Worm (Caenorhabditis elegans): ENCODE data around the gene pqn-78.
"Not testable (repeated sequence)": the region's sequence is repeated elsewhere in the genome, so short reads cannot be mapped to it uniquely, and the experiment has no call there.

Gene pqn-78

DNA sequence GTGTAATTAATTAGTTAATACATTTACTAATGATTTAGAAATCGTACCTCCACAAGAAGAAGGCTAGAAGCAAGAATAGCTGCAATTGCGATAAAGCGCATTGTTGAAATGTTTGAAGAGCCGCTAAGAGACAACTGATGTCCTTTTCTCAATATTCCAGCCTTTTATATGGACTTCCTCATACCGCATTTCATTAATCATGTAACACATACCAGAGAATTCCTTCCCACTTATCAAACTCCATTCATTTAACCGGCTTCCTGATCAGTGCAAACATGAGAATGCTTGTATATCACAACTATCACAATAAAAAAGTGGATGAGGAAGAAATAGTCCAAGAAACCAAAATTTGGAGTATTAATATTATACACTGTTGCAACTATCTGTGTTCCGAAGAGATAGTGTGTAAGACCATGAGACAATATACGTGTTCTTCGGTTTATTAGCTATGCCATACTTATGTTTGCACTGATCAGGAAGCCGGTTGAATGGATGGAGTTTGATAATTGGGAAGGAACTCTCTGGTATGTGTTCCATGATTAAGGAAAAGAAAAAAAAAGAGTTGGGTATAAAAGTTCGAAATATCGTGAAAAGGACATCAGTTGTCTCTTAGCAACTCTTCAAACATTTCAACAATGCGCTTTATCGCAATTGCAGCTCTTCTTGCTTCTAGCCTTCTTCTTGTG, at the start of gene pqn-78, which contains the start of gene pqn-79:
Gene pqn-78, minus strand, starts transcription at position 101 of the 686 bp plus-strand sequence.
Gene pqn-79, plus strand, starts transcription at position 636 of the 686 bp plus-strand sequence.
- TF ChIP-seq dao-5, W03F9.2, him-1 (tag; optimal IDR thresholded peaks at IDR 0.05): not testable (repeated sequence)

ce11 chrIV:15641699-15642098, 46.9 kb upstream of the pqn-78 start, which contains the start of gene Y105C5A.12:
Y105C5A.12 (minus strand) TSS chrIV:15641799.
- not testable (repeated sequence) for TF ChIP-seq W03F9.2, dao-5, him-1 (tag; optimal IDR thresholded peaks at IDR 0.05)

DNA sequence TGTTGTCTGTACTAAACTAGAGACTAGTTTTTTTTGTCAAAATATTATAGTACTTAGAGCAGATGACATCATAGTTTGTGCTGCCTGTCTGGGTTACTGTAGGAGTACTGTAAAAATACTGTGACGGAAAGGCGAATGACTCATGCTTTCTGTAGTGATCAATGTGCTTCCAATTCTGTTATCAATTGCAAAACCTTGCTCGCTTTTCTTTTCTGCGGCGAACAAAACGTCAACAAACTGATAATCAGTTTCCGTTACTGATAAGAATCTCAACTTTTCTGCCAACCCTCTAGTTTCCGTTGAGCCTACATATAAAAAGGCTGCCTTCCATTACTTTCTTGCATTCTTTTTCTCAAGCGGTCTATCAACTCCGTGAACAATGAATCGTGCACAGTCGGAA, 46.0 kb upstream of the pqn-78 start, which contains the start of gene Y105C5A.13:
Gene Y105C5A.13, plus strand, starts transcription at position 380 of the 400 bp plus-strand sequence.
- TF ChIP-seq dao-5 (tag; optimal IDR thresholded peaks at IDR 0.05) (no peak), him-1 (tag; optimal IDR thresholded peaks at IDR 0.05) (no peak), W03F9.2 (tag; optimal IDR thresholded peaks at IDR 0.05) (no peak)

DNA sequence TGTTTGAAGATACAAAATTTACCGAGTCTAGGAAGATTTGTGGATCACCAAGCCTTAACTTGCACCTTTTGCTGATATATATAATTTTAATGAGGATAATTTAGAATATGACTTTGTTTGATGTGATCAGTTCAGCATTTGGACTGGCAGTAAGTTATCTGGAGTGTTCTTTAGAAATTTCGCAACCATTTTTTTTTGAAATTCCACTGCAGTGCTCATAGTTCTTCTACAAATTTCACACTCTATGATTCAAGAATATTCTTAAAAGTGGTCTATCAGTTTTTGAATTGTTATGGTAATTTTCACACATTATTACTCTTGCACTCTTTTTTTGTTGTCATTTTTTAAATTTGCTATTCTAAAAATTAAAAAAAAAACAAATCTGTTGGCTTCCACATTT, 44.4 kb upstream of the pqn-78 start:
- no peak for TF ChIP-seq W03F9.2 (tag; optimal IDR thresholded peaks at IDR 0.05)
- TF ChIP-seq him-1 (tag; optimal IDR thresholded peaks at IDR 0.05) = no peak
- TF ChIP-seq dao-5 (tag; optimal IDR thresholded peaks at IDR 0.05) = no peak

- not testable (repeated sequence) for TF ChIP-seq W03F9.2, dao-5, him-1 (tag; optimal IDR thresholded peaks at IDR 0.05)
Observed at ce11 chrIV:15635462-15635861, 40.6 kb upstream of the pqn-78 start, which contains the start of gene Y105C5A.10. Y105C5A.10 (plus strand) TSS chrIV:15635762.

- TF ChIP-seq W03F9.2, him-1, dao-5 (tag; optimal IDR thresholded peaks at IDR 0.05): not testable (repeated sequence)
Observed at ce11 chrIV:15634240-15634789, 39.5 kb upstream of the pqn-78 start, which contains the start of gene Y105C5A.1274. Y105C5A.1274 (plus strand) TSS chrIV:15634739.

DNA sequence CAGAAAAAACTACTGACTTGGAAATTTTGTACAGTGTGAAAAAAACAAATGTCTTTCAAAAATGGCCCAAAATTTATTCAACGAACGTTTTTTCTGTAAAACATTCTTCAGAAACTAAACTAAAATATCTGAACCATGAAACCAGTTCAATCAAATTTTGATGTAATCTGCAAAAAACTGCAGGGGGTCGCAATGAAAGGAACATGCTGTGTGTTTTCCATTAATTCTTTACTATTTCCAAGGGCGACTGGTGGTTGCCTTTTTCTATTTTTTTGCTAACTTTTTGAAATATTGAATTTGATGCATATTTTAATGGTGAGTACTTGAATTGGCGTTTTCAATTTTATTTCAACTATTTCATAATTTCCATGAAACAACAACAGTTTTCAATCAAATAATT, 36.4 kb upstream of the pqn-78 start, which contains the start of gene Y105C5A.9:
Gene Y105C5A.9, plus strand, starts transcription at position 301 of the 400 bp plus-strand sequence.
- no peak for TF ChIP-seq W03F9.2 (tag; optimal IDR thresholded peaks at IDR 0.05)
- no peak for TF ChIP-seq dao-5 (tag; optimal IDR thresholded peaks at IDR 0.05)
- no peak for TF ChIP-seq him-1 (tag; optimal IDR thresholded peaks at IDR 0.05)

DNA sequence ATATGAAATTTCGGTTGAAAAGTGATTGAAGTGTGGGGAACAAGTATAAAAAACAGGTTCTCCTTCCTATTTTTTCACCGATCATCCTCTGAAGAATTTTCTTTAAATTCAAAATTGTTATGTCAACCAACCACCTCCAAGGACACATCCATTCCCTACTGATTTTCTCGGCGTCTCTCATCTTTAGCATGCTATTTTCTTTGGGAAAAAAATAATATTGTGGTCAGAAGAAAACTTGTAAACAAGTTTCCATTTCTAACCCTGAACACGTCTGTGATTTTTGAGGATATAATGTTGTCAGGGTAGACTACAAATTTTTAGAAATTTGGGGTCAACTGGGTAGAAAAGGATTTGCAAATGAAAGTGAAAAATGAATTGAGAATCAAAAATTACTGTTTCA, 22.8 kb upstream of the pqn-78 start:
- no peak for TF ChIP-seq W03F9.2 (tag; optimal IDR thresholded peaks at IDR 0.05)
- TF ChIP-seq him-1 (tag; optimal IDR thresholded peaks at IDR 0.05) = no peak
- TF ChIP-seq dao-5 (tag; optimal IDR thresholded peaks at IDR 0.05) = no peak

DNA sequence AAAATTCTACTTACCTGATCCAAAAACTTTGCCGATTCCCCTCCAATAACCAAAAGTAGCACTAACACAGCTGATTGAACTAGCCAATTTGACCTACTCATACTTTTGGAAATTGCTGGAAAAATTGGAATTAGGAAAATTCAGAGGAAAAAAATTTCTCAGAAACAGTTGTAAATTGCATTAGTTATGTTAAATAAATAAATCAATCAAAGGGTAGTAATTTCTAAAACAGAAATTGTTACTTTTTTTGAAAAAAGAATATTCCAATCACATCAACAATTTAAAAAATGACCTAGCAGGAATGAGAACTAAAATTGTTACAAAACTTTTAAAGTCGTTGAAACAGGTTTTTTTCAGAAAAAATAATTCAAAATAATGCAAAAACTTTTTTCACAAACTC, 22.1 kb upstream of the pqn-78 start, which contains the start of gene Y105C5A.8:
Gene Y105C5A.8, minus strand, starts transcription at position 101 of the 400 bp plus-strand sequence.
- TF ChIP-seq dao-5 (tag; optimal IDR thresholded peaks at IDR 0.05) = no peak
- TF ChIP-seq him-1 (tag; optimal IDR thresholded peaks at IDR 0.05) = no peak

- TF ChIP-seq dao-5 (tag; optimal IDR thresholded peaks at IDR 0.05) (no peak), W03F9.2 (tag; optimal IDR thresholded peaks at IDR 0.05) (no peak), him-1 (tag; optimal IDR thresholded peaks at IDR 0.05) (no peak)
Observed at ce11 chrIV:15613141-15613540, 18.3 kb upstream of the pqn-78 start.

- TF ChIP-seq dao-5 (tag; optimal IDR thresholded peaks at IDR 0.05) (no peak), W03F9.2 (tag; optimal IDR thresholded peaks at IDR 0.05) (no peak), him-1 (tag; optimal IDR thresholded peaks at IDR 0.05) (no peak)
Observed at ce11 chrIV:15606396-15606795, 11.6 kb upstream of the pqn-78 start.

ce11 chrIV:15604194-15604593, 9.4 kb upstream of the pqn-78 start:
- TF ChIP-seq W03F9.2 (tag; optimal IDR thresholded peaks at IDR 0.05) (peak; percentile 25), dao-5 (tag; optimal IDR thresholded peaks at IDR 0.05) (no peak)

ce11 chrIV:15593078-15593477, 1.8 kb downstream of the pqn-78 start:
- no peak for TF ChIP-seq W03F9.2 (tag; optimal IDR thresholded peaks at IDR 0.05)
- no peak for TF ChIP-seq dao-5 (tag; optimal IDR thresholded peaks at IDR 0.05)

ce11 chrIV:15591975-15592374, 2.9 kb downstream of the pqn-78 start:
- no peak for TF ChIP-seq him-1 (tag; optimal IDR thresholded peaks at IDR 0.05)
- no peak for TF ChIP-seq dao-5 (tag; optimal IDR thresholded peaks at IDR 0.05)
- TF ChIP-seq W03F9.2 (tag; optimal IDR thresholded peaks at IDR 0.05) = no peak
